Worm (Caenorhabditis elegans) whole organism, young adult: ENCODE results near the gene mif-4.

Source experiments
- C06A6.2 ChIP-seq: fragments of 200-800 bp; sonication (Bioruptor generic); conservative IDR thresholded peaks from 2 replicates; pipeline ENCODE4 v1.3.6; 2022; ENCODE audit warnings: missing genetic modification characterization, missing compliant biosample characterization
- F33H1.4 ChIP-seq: fragments of 200-800 bp; sonication (Bioruptor generic); IDR thresholded peaks from 2 replicates; pipeline ENCODE4 v1.3.6; 2022; ENCODE audit warnings: missing genetic modification reagents, missing genetic modification characterization, missing compliant biosample characterization
- F37B4.10 ChIP-seq: fragments of 200-800 bp; sonication (Bioruptor generic); IDR thresholded peaks from 2 replicates; pipeline ENCODE4 v1.3.6; 2022; ENCODE audit warnings: missing genetic modification characterization, missing compliant biosample characterization
- F55B11.4 ChIP-seq: sonication (generic microtip); optimal IDR thresholded peaks from 2 replicates; lab custom pipeline; 2016; ENCODE audit warnings: missing compliant biosample characterization, missing genetic modification characterization, borderline replicate concordance; ENCODE audit not compliant: insufficient read depth
- F57C9.4 ChIP-seq: sonication (generic microtip); optimal IDR thresholded peaks from 2 replicates; lab custom pipeline; 2017; ENCODE audit warnings: mild to moderate bottlenecking, missing genetic modification characterization, missing compliant biosample characterization
- K11D2.4 ChIP-seq: fragments of 200-800 bp; sonication (Bioruptor generic); IDR thresholded peaks from 2 replicates; pipeline ENCODE4 v1.3.6; 2022; ENCODE audit warnings: missing genetic modification reagents, missing genetic modification characterization, missing compliant biosample characterization
- Y53F4B.3 ChIP-seq: fragments of 200-800 bp; sonication (Bioruptor generic); IDR thresholded peaks from 2 replicates; pipeline ENCODE4 v1.3.6; 2022; ENCODE audit warnings: missing genetic modification reagents, missing genetic modification characterization, missing compliant biosample characterization
- Y56A3A.18 ChIP-seq: fragments of 200-800 bp; sonication (Bioruptor generic); IDR thresholded peaks from 2 replicates; pipeline ENCODE4 v1.3.6; 2022; ENCODE audit warnings: missing genetic modification reagents, missing genetic modification characterization, missing compliant biosample characterization
- Y79H2A.3 ChIP-seq: fragments of 200-800 bp; sonication (Bioruptor generic); conservative IDR thresholded peaks from 2 replicates; pipeline ENCODE4 v1.3.6; 2022; ENCODE audit warnings: missing genetic modification reagents, missing genetic modification characterization, missing compliant biosample characterization
- Y95B8A.8 ChIP-seq: fragments of 200-800 bp; sonication (Bioruptor generic); IDR thresholded peaks from 2 replicates; pipeline ENCODE4 v1.3.6; 2022; ENCODE audit warnings: missing genetic modification reagents, missing genetic modification characterization, missing compliant biosample characterization
- aptf-3 ChIP-seq: fragments of 200-800 bp; sonication (Bioruptor generic); IDR thresholded peaks from 2 replicates; pipeline ENCODE4 v1.3.6; 2022; ENCODE audit warnings: missing genetic modification characterization, missing compliant biosample characterization
- athp-1 ChIP-seq: sonication (generic microtip); optimal IDR thresholded peaks from 2 replicates; lab custom pipeline; 2017; ENCODE audit warnings: mild to moderate bottlenecking, missing genetic modification characterization, missing compliant biosample characterization
- attf-5 ChIP-seq: fragments of 200-800 bp; sonication (Bioruptor generic); optimal IDR thresholded peaks from 2 replicates; lab custom pipeline; 2018; ENCODE audit warnings: mild to moderate bottlenecking, missing genetic modification characterization, missing compliant biosample characterization
- bed-1 ChIP-seq: fragments of 200-800 bp; sonication (Bioruptor generic); IDR thresholded peaks from 2 replicates; pipeline ENCODE4 v1.3.6; 2022; ENCODE audit warnings: missing genetic modification reagents, missing genetic modification characterization, missing compliant biosample characterization
- bed-2 ChIP-seq: fragments of 200-800 bp; sonication (Bioruptor generic); IDR thresholded peaks from 2 replicates; pipeline ENCODE4 v1.3.6; 2022; ENCODE audit warnings: missing genetic modification reagents, missing genetic modification characterization, missing compliant biosample characterization
- cebp-1 ChIP-seq, 2 experiments: fragments of 200-800 bp in 1 of 2; sonication (Bioruptor generic) in 1 of 2; sonication (generic microtip) in 1 of 2; IDR thresholded peaks in 1 of 2; optimal IDR thresholded peaks in 1 of 2; 2 replicates each; pipeline versions ENCODE4 v1.3.6 to Lab custom; 2017 to 2022; ENCODE audit warnings: missing compliant biosample characterization in 2 of 2, missing genetic modification characterization in 2 of 2, mild to moderate bottlenecking in 1 of 2, missing genetic modification reagents in 1 of 2, moderate library complexity in 1 of 2
- cebp-2 ChIP-seq: fragments of 200-800 bp; sonication (Bioruptor generic); IDR thresholded peaks from 2 replicates; pipeline ENCODE4 v1.3.6; 2022; ENCODE audit warnings: missing genetic modification characterization, missing compliant biosample characterization
- ceh-100 ChIP-seq: fragments of 200-800 bp; sonication (Bioruptor generic); IDR thresholded peaks from 2 replicates; pipeline ENCODE4 v1.3.6; 2022; ENCODE audit warnings: missing genetic modification reagents, missing genetic modification characterization, missing compliant biosample characterization
- ceh-79 ChIP-seq: sonication (generic microtip); optimal IDR thresholded peaks from 2 replicates; lab custom pipeline; 2017; ENCODE audit warnings: mild to moderate bottlenecking, missing genetic modification characterization, missing compliant biosample characterization
- die-1 ChIP-seq: sonication (generic microtip); optimal IDR thresholded peaks from 2 replicates; lab custom pipeline; 2016; ENCODE audit warnings: missing genotype, mild to moderate bottlenecking, missing genetic modification characterization, missing compliant biosample characterization
- dox-1 ChIP-seq: fragments of 200-800 bp; sonication (Bioruptor generic); IDR thresholded peaks from 2 replicates; pipeline ENCODE4 v1.3.6; 2022; ENCODE audit warnings: missing genetic modification reagents, missing genetic modification characterization, missing compliant biosample characterization
- egl-44 ChIP-seq: fragments of 200-800 bp; sonication (Bioruptor generic); IDR thresholded peaks from 2 replicates; pipeline ENCODE4 v1.3.6; 2022; ENCODE audit warnings: missing genetic modification reagents, missing genetic modification characterization, missing compliant biosample characterization
- egrh-3 ChIP-seq: fragments of 200-800 bp; sonication (Bioruptor generic); IDR thresholded peaks from 2 replicates; pipeline ENCODE4 v1.3.6; 2022; ENCODE audit warnings: missing genetic modification reagents, missing genetic modification characterization, missing compliant biosample characterization
- gei-17 ChIP-seq: fragments of 200-800 bp; sonication (Bioruptor generic); optimal IDR thresholded peaks from 2 replicates; lab custom pipeline; 2018; ENCODE audit warnings: mild to moderate bottlenecking, missing genetic modification characterization, missing compliant biosample characterization
- hlh-26 ChIP-seq: fragments of 200-800 bp; sonication (Bioruptor generic); conservative IDR thresholded peaks from 2 replicates; pipeline ENCODE4 v1.3.6; 2022; ENCODE audit warnings: missing genetic modification reagents, missing genetic modification characterization, missing compliant biosample characterization
- hrde-1 ChIP-seq: sonication (generic microtip); optimal IDR thresholded peaks from 2 replicates; lab custom pipeline; 2016; ENCODE audit warnings: missing genetic modification characterization, mild to moderate bottlenecking, missing compliant biosample characterization, moderate library complexity, missing genotype, missing genetic modification reagents, borderline replicate concordance
- hsf-1 ChIP-seq: fragments of 200-800 bp; sonication (Bioruptor generic); IDR thresholded peaks from 2 replicates; pipeline ENCODE4 v1.3.6; 2022; ENCODE audit warnings: missing genetic modification reagents, missing genetic modification characterization, missing compliant biosample characterization
- let-607 ChIP-seq, 2 experiments: fragments of 200-800 bp in 1 of 2; sonication (Bioruptor generic) in 1 of 2; sonication (generic microtip) in 1 of 2; optimal IDR thresholded peaks; 2 replicates each; lab custom pipeline; 2016 to 2018; ENCODE audit warnings: mild to moderate bottlenecking in 2 of 2, missing compliant biosample characterization in 2 of 2, missing genetic modification characterization in 2 of 2, moderate library complexity in 2 of 2, missing genotype in 1 of 2
- lin-26 ChIP-seq: fragments of 200-800 bp; sonication (Bioruptor generic); IDR thresholded peaks from 2 replicates; pipeline ENCODE4 v1.3.6; 2022; ENCODE audit warnings: missing genetic modification reagents, missing genetic modification characterization, missing compliant biosample characterization
- lin-40 ChIP-seq: sonication (generic microtip); optimal IDR thresholded peaks from 2 replicates; lab custom pipeline; 2016; ENCODE audit warnings: missing genetic modification characterization, mild to moderate bottlenecking, missing compliant biosample characterization, missing genotype, missing genetic modification reagents
- lir-1 ChIP-seq: fragments of 200-800 bp; sonication (Bioruptor generic); conservative IDR thresholded peaks from 2 replicates; pipeline ENCODE4 v1.3.6; 2022; ENCODE audit warnings: missing genetic modification reagents, missing genetic modification characterization, missing compliant biosample characterization
- lsy-27 ChIP-seq: sonication (generic microtip); optimal IDR thresholded peaks from 2 replicates; lab custom pipeline; 2017; ENCODE audit warnings: missing genetic modification characterization, mild to moderate bottlenecking, missing compliant biosample characterization, antibody characterized with exemption, missing genotype, borderline replicate concordance; ENCODE audit not compliant: insufficient read depth
- mxl-1 ChIP-seq: sonication (generic microtip); optimal IDR thresholded peaks from 2 replicates; lab custom pipeline; 2016; ENCODE audit warnings: missing genetic modification characterization, missing compliant biosample characterization
- nfya-1 ChIP-seq: sonication (generic microtip); optimal IDR thresholded peaks from 2 replicates; lab custom pipeline; 2017; ENCODE audit warnings: antibody characterized with exemption, missing compliant biosample characterization, missing genetic modification characterization, borderline replicate concordance; ENCODE audit not compliant: insufficient read depth
- nhr-90 ChIP-seq: sonication (generic microtip); optimal IDR thresholded peaks from 2 replicates; lab custom pipeline; 2016; ENCODE audit warnings: missing genotype, mild to moderate bottlenecking, missing genetic modification characterization, missing compliant biosample characterization
- pbrm-1 ChIP-seq: fragments of 200-800 bp; sonication (Bioruptor generic); IDR thresholded peaks from 2 replicates; pipeline ENCODE4 v1.3.6; 2022; ENCODE audit warnings: missing genetic modification reagents, missing genetic modification characterization, missing compliant biosample characterization
- sea-2 ChIP-seq: fragments of 200-800 bp; sonication (Bioruptor generic); IDR thresholded peaks from 2 replicates; pipeline ENCODE4 v1.3.6; 2022; ENCODE audit warnings: missing genetic modification characterization, missing compliant biosample characterization
- snpc-3.4 ChIP-seq: sonication (generic microtip); optimal IDR thresholded peaks from 2 replicates; lab custom pipeline; 2017; ENCODE audit warnings: missing genetic modification characterization, mild to moderate bottlenecking, missing compliant biosample characterization, antibody characterized with exemption, moderate library complexity, missing genotype, missing genetic modification reagents
- snpc-4 ChIP-seq, 5 experiments: fragments of 150-350 bp in 1 of 5; sonication (generic microtip) in 4 of 5; optimal IDR thresholded peaks; 2 replicates each; lab custom pipeline; 2014 to 2018; ENCODE audit warnings: missing genetic modification characterization in 5 of 5, missing biosample characterization in 3 of 5, antibody characterized with exemption in 2 of 5, mild to moderate bottlenecking in 2 of 5, missing compliant biosample characterization in 2 of 5, missing genotype in 2 of 5, moderate library complexity in 2 of 5, missing genetic modification reagents in 1 of 5
- tbx-9 ChIP-seq: sonication (generic microtip); optimal IDR thresholded peaks from 2 replicates; lab custom pipeline; 2016; ENCODE audit warnings: borderline replicate concordance, missing genetic modification characterization, inconsistent platforms, missing compliant biosample characterization
- unc-130 ChIP-seq: sonication (generic microtip); optimal IDR thresholded peaks from 2 replicates; lab custom pipeline; 2016; ENCODE audit warnings: missing genetic modification reagents, missing genetic modification characterization, missing compliant biosample characterization
- xnd-1 ChIP-seq: sonication (generic microtip); optimal IDR thresholded peaks from 2 replicates; lab custom pipeline; 2016; ENCODE audit warnings: missing genotype, missing genetic modification reagents, missing genetic modification characterization, missing compliant biosample characterization
- zim-3 ChIP-seq: sonication (generic microtip); optimal IDR thresholded peaks from 2 replicates; lab custom pipeline; 2017; ENCODE audit warnings: mild to moderate bottlenecking, missing genetic modification characterization, moderate library complexity, missing compliant biosample characterization
- ztf-28 ChIP-seq: fragments of 200-800 bp; sonication (Bioruptor generic); IDR thresholded peaks from 2 replicates; pipeline ENCODE4 v1.3.6; 2022; ENCODE audit warnings: missing genetic modification reagents, missing genetic modification characterization, missing compliant biosample characterization
- ztf-3 ChIP-seq: fragments of 200-800 bp; sonication (Bioruptor generic); optimal IDR thresholded peaks from 2 replicates; lab custom pipeline; 2018; ENCODE audit warnings: mild to moderate bottlenecking, missing genetic modification characterization, missing compliant biosample characterization
- ztf-6 ChIP-seq: fragments of 200-800 bp; sonication (Bioruptor generic); IDR thresholded peaks from 2 replicates; pipeline ENCODE4 v1.3.6; 2022; ENCODE audit warnings: missing genetic modification reagents, missing genetic modification characterization, missing compliant biosample characterization

mif-4 gene

ce11 chrIV:6336748-6337147, 954 bp upstream of the mif-4 start (continued):
- TF ChIP-seq nfya-1 (tag; lab: Kevin White, UChicago): no peak
- no peak for TF ChIP-seq aptf-3 (GFP tag; lab: Robert Waterston, UW)
- TF ChIP-seq ztf-6 (GFP tag; lab: Robert Waterston, UW): no peak
- 0 out of 2 replicates have a peak, but pooled peaks have one; percentile 40 for TF ChIP-seq sea-2 (GFP tag; lab: Robert Waterston, UW)
- 0 out of 2 replicates have a peak, but pooled peaks have one; percentile 40 for TF ChIP-seq Y56A3A.18
- no peak for TF ChIP-seq Y53F4B.3 (GFP tag; lab: Robert Waterston, UW)
- TF ChIP-seq cebp-1 (GFP tag; IDR thresholded peaks at IDR 0.05; lab: Robert Waterston, UW): peak; percentile 61; the same call in 1 of the 2 replicates
- peak; percentile 96 for TF ChIP-seq cebp-1 (tag; optimal IDR thresholded peaks at IDR 0.05; lab: Kevin White, UChicago)
- peak; percentile 78 for TF ChIP-seq nhr-90 (tag; lab: Kevin White, UChicago)
- TF ChIP-seq dox-1 (GFP tag; lab: Robert Waterston, UW): peak; percentile 85
- TF ChIP-seq unc-130 (GFP tag; lab: Kevin White, UChicago): no peak
- no peak for TF ChIP-seq xnd-1
- no peak for TF ChIP-seq Y79H2A.3 (GFP tag; lab: Robert Waterston, UW)
- no peak for TF ChIP-seq mxl-1
- TF ChIP-seq F55B11.4 (tag; lab: Kevin White, UChicago): no peak
- TF ChIP-seq pbrm-1 (GFP tag; lab: Robert Waterston, UW): peak; percentile 84
- TF ChIP-seq zim-3 (tag; lab: Kevin White, UChicago): peak; percentile 21
- peak; percentile 73 to 90 for TF ChIP-seq let-607 (tag; optimal IDR thresholded peaks at IDR 0.05; lab: Kevin White, UChicago)
- no peak for TF ChIP-seq bed-2 (GFP tag; lab: Robert Waterston, UW)
- peak; percentile 86 for TF ChIP-seq lir-1
- TF ChIP-seq hlh-26: no peak
- 0 out of 2 replicates have a peak, but pooled peaks have one; percentile 19 for TF ChIP-seq F37B4.10 (GFP tag; lab: Robert Waterston, UW)
- peak; percentile 34 for TF ChIP-seq die-1 (tag; lab: Kevin White, UChicago)
- TF ChIP-seq egl-44 (GFP tag; lab: Robert Waterston, UW): peak; percentile 90
- TF ChIP-seq tbx-9 (tag; lab: Kevin White, UChicago): no peak
- TF ChIP-seq ceh-100 (GFP tag; lab: Robert Waterston, UW): peak; percentile 45
- TF ChIP-seq attf-5 (GFP tag; lab: Kevin White, UChicago): peak; percentile 98
- TF ChIP-seq ztf-3: peak; percentile 81
- TF ChIP-seq lin-26: peak; percentile 71; the same call in 1 of the 2 replicates
- no peak for TF ChIP-seq hsf-1 (GFP tag; lab: Robert Waterston, UW)
- no peak for TF ChIP-seq snpc-4 (GFP tag; optimal IDR thresholded peaks at IDR 0.05; lab: Kevin White, UChicago)
- peak; percentile 25 to 73 (median 66) for TF ChIP-seq snpc-4 (tag; optimal IDR thresholded peaks at IDR 0.05; lab: Kevin White, UChicago)
- TF ChIP-seq athp-1 (tag; lab: Kevin White, UChicago): peak; percentile 70
- TF ChIP-seq cebp-2: peak; percentile 32; the same call in 1 of the 2 replicates
- peak; percentile 92 for TF ChIP-seq K11D2.4 (GFP tag; lab: Robert Waterston, UW)
- TF ChIP-seq ceh-79 (tag; lab: Kevin White, UChicago): peak; percentile 17
- TF ChIP-seq egrh-3: 0 out of 2 replicates have a peak, but pooled peaks have one; percentile 5
- peak; percentile 83 for TF ChIP-seq gei-17 (GFP tag; lab: Kevin White, UChicago)
- TF ChIP-seq lin-40 (tag; lab: Kevin White, UChicago): peak; percentile 96
- no peak for TF ChIP-seq hrde-1
- no peak for TF ChIP-seq lsy-27 (tag; lab: Kevin White, UChicago)
- peak; percentile 56 for TF ChIP-seq F33H1.4 (GFP tag; lab: Robert Waterston, UW)
- TF ChIP-seq bed-1 (GFP tag; lab: Robert Waterston, UW): no peak
- no peak for TF ChIP-seq snpc-3.4 (tag; lab: Kevin White, UChicago)
- no peak for TF ChIP-seq ztf-28 (GFP tag; lab: Robert Waterston, UW)
- TF ChIP-seq Y95B8A.8: peak; percentile 77; the same call in 1 of the 2 replicates
- TF ChIP-seq C06A6.2: peak; percentile 92
- no peak for TF ChIP-seq F57C9.4
